Worm (Caenorhabditis elegans): ENCODE results near the gene K03B4.9.

DNA sequence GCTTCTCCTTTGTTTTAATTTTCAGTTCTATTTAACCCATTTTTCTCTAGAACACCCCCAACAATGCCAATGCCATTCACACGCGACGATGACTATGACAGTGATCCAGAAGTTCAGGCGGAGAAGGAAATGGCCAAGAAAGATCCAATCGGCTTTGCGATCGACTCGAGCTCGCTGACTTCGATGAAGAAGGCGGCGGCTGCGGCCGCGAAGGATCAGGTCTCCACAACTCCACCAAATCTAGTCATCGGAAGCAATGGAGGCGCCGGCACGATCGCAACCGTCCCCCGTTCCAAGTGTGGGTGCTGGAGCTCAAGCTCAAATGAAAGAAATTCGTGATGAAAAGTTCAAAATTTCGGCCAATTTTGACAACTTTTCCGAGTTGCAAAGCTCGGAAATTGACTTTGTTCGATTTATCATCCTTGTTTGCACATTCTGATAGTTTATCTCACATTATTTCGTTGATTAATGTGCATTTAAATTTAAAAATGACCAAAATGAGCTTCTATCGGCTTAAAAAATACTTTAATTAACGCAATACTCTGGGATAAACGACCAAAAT lies 15.6 kb upstream of the K03B4.9 start, which contains the start of gene K03B4.2:
- TF ChIP-seq nhr-28 (tag; optimal IDR thresholded peaks at IDR 0.05) (no peak), tbx-8 (GFP tag; optimal IDR thresholded peaks at IDR 0.05) (no peak), lsy-2 (tag; optimal IDR thresholded peaks at IDR 0.05) (no peak), sptf-1 (tag; optimal IDR thresholded peaks at IDR 0.05) (no peak), ztf-11 (tag; optimal IDR thresholded peaks at IDR 0.05) (no peak)
